Worm (Caenorhabditis elegans) whole organism, mixed stage, embryonic: ENCODE results near the gene W10D9.3.
"Not testable (repeated sequence)": the region's sequence is repeated elsewhere in the genome, so short reads cannot be mapped to it uniquely, and the experiment has no call there.

ENCODE experiments used
- bed-3 ChIP-seq: fragments of 200-800 bp; sonication (Bioruptor generic); optimal IDR thresholded peaks from 3 replicates; lab custom pipeline; 2018; ENCODE audit warnings: mild to moderate bottlenecking, missing genetic modification characterization, moderate library complexity, missing compliant biosample characterization
- blmp-1 ChIP-seq: fragments of 150-350 bp; optimal IDR thresholded peaks from 2 replicates; lab custom pipeline; 2014; ENCODE audit warnings: missing biosample characterization, missing genetic modification characterization
- ceh-43 ChIP-seq: fragments of 200-800 bp; sonication (Bioruptor generic); optimal IDR thresholded peaks from 2 replicates; lab custom pipeline; 2018; ENCODE audit warnings: mild to moderate bottlenecking, missing genetic modification characterization, moderate library complexity, missing compliant biosample characterization
- ces-1 ChIP-seq: fragments of 150-350 bp; optimal IDR thresholded peaks from 2 replicates; lab custom pipeline; 2014; ENCODE audit warnings: missing biosample characterization, missing genetic modification reagents, missing genetic modification characterization
- elt-3 ChIP-seq: fragments of 150-350 bp; optimal IDR thresholded peaks from 2 replicates; lab custom pipeline; 2014; ENCODE audit warnings: missing biosample characterization, missing genetic modification characterization
- mab-5 ChIP-seq: fragments of 150-350 bp; optimal IDR thresholded peaks from 2 replicates; lab custom pipeline; 2014; ENCODE audit warnings: missing biosample characterization, missing genetic modification characterization
- mep-1 ChIP-seq: fragments of 150-350 bp; optimal IDR thresholded peaks from 2 replicates; lab custom pipeline; 2017; ENCODE audit warnings: missing biosample characterization, missing genetic modification reagents, missing genetic modification characterization, inconsistent platforms
- nhr-12 ChIP-seq: fragments of 150-350 bp; optimal IDR thresholded peaks from 2 replicates; lab custom pipeline; 2014; ENCODE audit warnings: missing biosample characterization, missing genetic modification characterization
- pha-4 ChIP-seq: fragments of 150-350 bp; optimal IDR thresholded peaks from 2 replicates; lab custom pipeline; 2018; ENCODE audit warnings: missing biosample characterization, missing genetic modification reagents, missing genetic modification characterization
- unc-62 ChIP-seq: fragments of 150-350 bp; optimal IDR thresholded peaks from 2 replicates; lab custom pipeline; 2014; ENCODE audit warnings: missing biosample characterization, missing genetic modification reagents, missing genetic modification characterization

DNA sequence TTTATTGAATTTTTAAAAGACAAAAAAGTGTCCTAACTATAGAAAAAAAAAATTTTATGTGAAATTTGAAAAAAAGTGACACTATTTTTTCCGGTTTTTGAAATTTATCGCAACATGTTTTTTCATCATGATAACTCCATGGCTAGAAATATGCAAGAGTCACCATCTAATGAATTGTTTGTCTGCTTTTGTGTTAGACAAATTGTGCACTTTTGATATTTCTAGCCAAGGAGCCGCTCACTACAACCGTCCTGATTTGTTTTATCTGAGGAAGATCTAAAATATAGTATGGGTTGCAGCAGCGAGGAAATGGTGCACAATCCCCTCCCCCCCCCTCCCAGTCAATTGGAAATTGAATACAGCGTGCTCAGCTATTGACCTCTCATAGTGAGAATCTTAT lies 6.1 kb downstream of the W10D9.3 start, which contains the start of gene W10D9.1:
- not testable (repeated sequence) for TF ChIP-seq blmp-1 (tag; lab: Kevin White, UChicago); mab-5 (tag; lab: Kevin White, UChicago); nhr-12 (tag; lab: Kevin White, UChicago); elt-3 (tag; lab: Kevin White, UChicago); unc-62 (GFP tag; lab: Kevin White, UChicago); ces-1; pha-4 (tag; lab: Kevin White, UChicago); bed-3 (GFP tag; lab: Kevin White, UChicago); ceh-43 (GFP tag; lab: Kevin White, UChicago); mep-1 (tag; lab: Kevin White, UChicago)
